Worm (Caenorhabditis elegans) whole organism, L3 larva: Measurements from ENCODE around the gene cnnm-5.

Source experiments
- R02D3.7 ChIP-seq: fragments of 150-350 bp; optimal IDR thresholded peaks from 2 replicates; lab custom pipeline; 2014; ENCODE audit warnings: missing biosample characterization, missing genetic modification characterization
- ZK546.5 ChIP-seq: sonication (generic microtip); optimal IDR thresholded peaks from 2 replicates; lab custom pipeline; 2017; ENCODE audit warnings: missing biosample characterization, missing genetic modification characterization
- aly-2 ChIP-seq: fragments of 150-350 bp; optimal IDR thresholded peaks from 2 replicates; lab custom pipeline; 2014; ENCODE audit warnings: missing biosample characterization, missing genetic modification characterization
- ceh-16 ChIP-seq: sonication (generic microtip); optimal IDR thresholded peaks from 2 replicates; lab custom pipeline; 2017; ENCODE audit warnings: missing biosample characterization, missing genetic modification characterization
- ceh-28 ChIP-seq: fragments of 150-350 bp; optimal IDR thresholded peaks from 2 replicates; lab custom pipeline; 2014; ENCODE audit warnings: missing biosample characterization, missing genetic modification reagents, missing genetic modification characterization
- ceh-82 ChIP-seq: fragments of 150-350 bp; optimal IDR thresholded peaks from 2 replicates; lab custom pipeline; 2014; ENCODE audit warnings: missing biosample characterization, missing genetic modification characterization
- ceh-9 ChIP-seq: sonication (generic microtip); optimal IDR thresholded peaks from 2 replicates; lab custom pipeline; 2018; ENCODE audit warnings: missing biosample characterization, missing genetic modification characterization
- daf-12 ChIP-seq: fragments of 150-350 bp; optimal IDR thresholded peaks from 2 replicates; lab custom pipeline; 2014; ENCODE audit warnings: missing biosample characterization, missing genetic modification reagents, missing genetic modification characterization
- egl-5 ChIP-seq: fragments of 150-350 bp; optimal IDR thresholded peaks from 2 replicates; lab custom pipeline; 2017; ENCODE audit warnings: missing biosample characterization, missing genetic modification reagents, missing genetic modification characterization, inconsistent platforms
- elt-1 ChIP-seq: fragments of 150-350 bp; optimal IDR thresholded peaks from 2 replicates; lab custom pipeline; 2014; ENCODE audit warnings: missing biosample characterization, missing genetic modification characterization
- elt-2 ChIP-seq: sonication (generic microtip); optimal IDR thresholded peaks from 2 replicates; lab custom pipeline; 2016; ENCODE audit warnings: missing genetic modification reagents, mild to moderate bottlenecking, missing genetic modification characterization, missing compliant biosample characterization
- elt-3 ChIP-seq, 3 experiments: fragments of 150-350 bp in 1 of 3; sonication (generic microtip) in 2 of 3; optimal IDR thresholded peaks; 2 replicates in 2 of 3; 4 replicates in 1 of 3; lab custom pipeline; 2014 to 2017; ENCODE audit warnings: missing biosample characterization in 3 of 3, missing genetic modification characterization in 3 of 3
- eor-1 ChIP-seq, 2 experiments: fragments of 150-350 bp; optimal IDR thresholded peaks; 2 replicates each; lab custom pipeline; 2014 to 2018; ENCODE audit warnings: missing biosample characterization in 2 of 2, missing genetic modification characterization in 2 of 2
- fkh-2 ChIP-seq: fragments of 150-350 bp; optimal IDR thresholded peaks from 2 replicates; lab custom pipeline; 2014; ENCODE audit warnings: missing biosample characterization, missing genetic modification reagents, missing genetic modification characterization
- fos-1 ChIP-seq: fragments of 150-350 bp; optimal IDR thresholded peaks from 2 replicates; lab custom pipeline; 2014; ENCODE audit warnings: missing biosample characterization, missing genetic modification characterization
- hmg-11 ChIP-seq: sonication (generic microtip); optimal IDR thresholded peaks from 2 replicates; lab custom pipeline; 2016; ENCODE audit warnings: missing genetic modification characterization, missing compliant biosample characterization
- jun-1 ChIP-seq: fragments of 150-350 bp; optimal IDR thresholded peaks from 2 replicates; lab custom pipeline; 2014; ENCODE audit warnings: missing biosample characterization, missing genetic modification reagents, missing genetic modification characterization
- lin-15B ChIP-seq: fragments of 150-350 bp; optimal IDR thresholded peaks from 2 replicates; lab custom pipeline; 2014; ENCODE audit warnings: missing biosample characterization, missing genetic modification characterization
- lin-39 ChIP-seq: fragments of 150-350 bp; optimal IDR thresholded peaks from 2 replicates; lab custom pipeline; 2018; ENCODE audit warnings: missing biosample characterization, missing genetic modification reagents, missing genetic modification characterization
- lsy-12 ChIP-seq: sonication (generic microtip); optimal IDR thresholded peaks from 2 replicates; lab custom pipeline; 2016; ENCODE audit warnings: mild to moderate bottlenecking, missing genetic modification characterization, missing compliant biosample characterization
- nfya-1 ChIP-seq: sonication (generic microtip); optimal IDR thresholded peaks from 2 replicates; lab custom pipeline; 2017; ENCODE audit warnings: missing genetic modification characterization, mild to moderate bottlenecking, missing compliant biosample characterization, antibody characterized with exemption, moderate library complexity; ENCODE audit not compliant: insufficient read depth
- nhr-11 ChIP-seq: fragments of 150-350 bp; optimal IDR thresholded peaks from 2 replicates; lab custom pipeline; 2014; ENCODE audit warnings: missing biosample characterization, missing genetic modification characterization
- nhr-23 ChIP-seq: fragments of 150-350 bp; optimal IDR thresholded peaks from 2 replicates; lab custom pipeline; 2014; ENCODE audit warnings: missing biosample characterization, missing genetic modification reagents, missing genetic modification characterization
- nhr-237 ChIP-seq: fragments of 150-350 bp; optimal IDR thresholded peaks from 2 replicates; lab custom pipeline; 2014; ENCODE audit warnings: missing biosample characterization, missing genetic modification characterization
- nhr-25 ChIP-seq: sonication (generic microtip); optimal IDR thresholded peaks from 2 replicates; lab custom pipeline; 2017; ENCODE audit warnings: missing biosample characterization, missing genetic modification characterization
- nhr-28 ChIP-seq: fragments of 150-350 bp; optimal IDR thresholded peaks from 2 replicates; lab custom pipeline; 2014; ENCODE audit warnings: missing biosample characterization, missing genetic modification characterization
- nhr-43 ChIP-seq: sonication (generic microtip); optimal IDR thresholded peaks from 2 replicates; lab custom pipeline; 2016; ENCODE audit warnings: mild to moderate bottlenecking, missing genetic modification characterization, missing compliant biosample characterization; ENCODE audit not compliant: poor library complexity, severe bottlenecking
- nhr-77 ChIP-seq: fragments of 150-350 bp; optimal IDR thresholded peaks from 2 replicates; lab custom pipeline; 2014; ENCODE audit warnings: missing biosample characterization, missing genetic modification characterization
- pha-4 ChIP-seq: fragments of 150-350 bp; optimal IDR thresholded peaks from 2 replicates; lab custom pipeline; 2014; ENCODE audit warnings: missing biosample characterization, missing genetic modification reagents, missing genetic modification characterization
- pqm-1 ChIP-seq: fragments of 150-350 bp; optimal IDR thresholded peaks from 2 replicates; lab custom pipeline; 2017; ENCODE audit warnings: missing biosample characterization, missing genetic modification characterization, inconsistent platforms
- snpc-4 ChIP-seq: fragments of 150-350 bp; optimal IDR thresholded peaks from 2 replicates; lab custom pipeline; 2014; ENCODE audit warnings: missing biosample characterization, missing genetic modification characterization
- unc-39 ChIP-seq: sonication (generic microtip); optimal IDR thresholded peaks from 4 replicates; lab custom pipeline; 2017; ENCODE audit warnings: missing biosample characterization, missing genetic modification characterization
- unc-62 ChIP-seq: fragments of 150-350 bp; sonication (generic microtip); optimal IDR thresholded peaks from 4 replicates; lab custom pipeline; 2014; ENCODE audit warnings: missing biosample characterization, missing genetic modification reagents, missing genetic modification characterization
- zag-1 ChIP-seq: fragments of 150-350 bp; optimal IDR thresholded peaks from 2 replicates; lab custom pipeline; 2014; ENCODE audit warnings: missing biosample characterization, missing genetic modification characterization
- ztf-11 ChIP-seq: fragments of 150-350 bp; optimal IDR thresholded peaks from 2 replicates; lab custom pipeline; 2014; ENCODE audit warnings: missing biosample characterization, missing genetic modification characterization

Gene cnnm-5

ce11 chrIII:3839635-3840034 lies 10.6 kb upstream of the cnnm-5 start, which contains the start of gene cyp-25A3:
Gene cyp-25A3, minus strand, starts transcription at chrIII:3839735.
- TF ChIP-seq pqm-1 (tag; lab: Kevin White, UChicago) (no peak), elt-1 (tag; lab: Kevin White, UChicago) (no peak), fos-1 (tag; lab: Kevin White, UChicago) (no peak), jun-1 (tag; lab: Kevin White, UChicago) (no peak), R02D3.7 (tag; lab: Kevin White, UChicago) (no peak), unc-39 (no peak), nhr-237 (no peak), unc-62 (GFP tag; lab: Kevin White, UChicago) (no peak), aly-2 (tag; lab: Kevin White, UChicago) (no peak), eor-1 (tag; optimal IDR thresholded peaks at IDR 0.05; lab: Kevin White, UChicago) (no peak), elt-2 (tag; lab: Kevin White, UChicago) (no peak)
- TF ChIP-seq, all 47 proteins: peak for 0

- TF ChIP-seq unc-62 (GFP tag; lab: Kevin White, UChicago) (no peak), elt-2 (tag; lab: Kevin White, UChicago) (peak; percentile 81), pqm-1 (tag; lab: Kevin White, UChicago) (peak; percentile 83), nhr-43 (tag; lab: Kevin White, UChicago) (no peak), jun-1 (tag; lab: Kevin White, UChicago) (peak; percentile 24), nhr-25 (tag; lab: Kevin White, UChicago) (no peak), nhr-28 (no peak), pha-4 (tag; lab: Kevin White, UChicago) (peak; percentile 52), egl-5 (no peak), nfya-1 (tag; lab: Kevin White, UChicago) (no peak), elt-1 (tag; lab: Kevin White, UChicago) (no peak), ceh-82 (tag; lab: Kevin White, UChicago) (no peak), hmg-11 (tag; lab: Kevin White, UChicago) (no peak), lin-15B (tag; lab: Kevin White, UChicago) (no peak), elt-3 (tag; optimal IDR thresholded peaks at IDR 0.05; lab: Kevin White, UChicago) (no peak)
Measured at ce11 chrIII:3834800-3835271, 5.8 kb upstream of the cnnm-5 start, which contains the start of gene cyp-25A2. Gene cyp-25A2, plus strand, starts transcription at chrIII:3835221.

ce11 chrIII:3832291-3832690 lies 3.3 kb upstream of the cnnm-5 start, which contains the start of gene cyp-25A1:
Gene cyp-25A1, plus strand, starts transcription at chrIII:3832591.
- no peak for TF ChIP-seq egl-5
- no peak for TF ChIP-seq snpc-4
- TF ChIP-seq pqm-1 (tag; lab: Kevin White, UChicago), result no peak
- TF ChIP-seq lsy-12 (tag; lab: Kevin White, UChicago), result no peak
- no peak for TF ChIP-seq jun-1 (tag; lab: Kevin White, UChicago)
- TF ChIP-seq nhr-11 (tag; lab: Kevin White, UChicago), result no peak
- no peak for TF ChIP-seq nhr-77
- no peak for TF ChIP-seq ceh-9

- TF ChIP-seq nhr-23 (tag; lab: Kevin White, UChicago), result no peak
- TF ChIP-seq, all 47 proteins: peak for 0
Measured at ce11 chrIII:3831798-3832197, 2.8 kb upstream of the cnnm-5 start.

- TF ChIP-seq pha-4 (tag; lab: Kevin White, UChicago), result no peak
- TF ChIP-seq ztf-11 (tag; lab: Kevin White, UChicago), result no peak
- TF ChIP-seq unc-39, result no peak
- no peak for TF ChIP-seq fkh-2 (tag; lab: Kevin White, UChicago)
- no peak for TF ChIP-seq ceh-28 (tag; lab: Kevin White, UChicago)
- no peak for TF ChIP-seq elt-1 (tag; lab: Kevin White, UChicago)
- no peak for TF ChIP-seq lin-39
- no peak for TF ChIP-seq nhr-23 (tag; lab: Kevin White, UChicago)
- TF ChIP-seq lin-15B (tag; lab: Kevin White, UChicago), result no peak
- no peak for TF ChIP-seq jun-1 (tag; lab: Kevin White, UChicago)
- TF ChIP-seq daf-12 (tag; lab: Kevin White, UChicago), result no peak
- no peak for TF ChIP-seq zag-1 (tag; lab: Kevin White, UChicago)
- no peak for TF ChIP-seq ceh-16 (tag; lab: Kevin White, UChicago)
- TF ChIP-seq elt-3 (tag; optimal IDR thresholded peaks at IDR 0.05; lab: Kevin White, UChicago), result no peak
- TF ChIP-seq ZK546.5 (tag; lab: Kevin White, UChicago), result no peak
- TF ChIP-seq egl-5, result no peak
- no peak for TF ChIP-seq ceh-9
Measured at ce11 chrIII:3831381-3831780, 2.4 kb upstream of the cnnm-5 start, which contains the start of gene C36A4.10. Gene C36A4.10, minus strand, starts transcription at chrIII:3831481.
